Fruit fly (Drosophila melanogaster) whole organism, pupa: Measurements from ENCODE around the gene CG2865.

ENCODE experiments used
- CG15710 ChIP-seq: fragments of 200-800 bp; sonication (Bioruptor generic); optimal IDR thresholded peaks from 2 replicates; lab custom pipeline; 2018; ENCODE audit warnings: missing biosample characterization, mild to moderate bottlenecking, missing genetic modification characterization, moderate library complexity
- CG32121 ChIP-seq: fragments of 200-800 bp; sonication (Bioruptor generic); IDR thresholded peaks from 2 replicates; pipeline ENCODE4 v1.3.6; 2022; ENCODE audit warnings: missing biosample characterization, missing genetic modification characterization
- CG8159 ChIP-seq: fragments of 200-800 bp; sonication (Bioruptor generic); optimal IDR thresholded peaks from 3 replicates; lab custom pipeline; 2018; ENCODE audit warnings: missing biosample characterization, mild to moderate bottlenecking, missing genetic modification characterization, moderate library complexity
- D1 ChIP-seq: fragments of 200-800 bp; sonication (Bioruptor generic); optimal IDR thresholded peaks from 2 replicates; lab custom pipeline; 2018; ENCODE audit warnings: missing biosample characterization, mild to moderate bottlenecking, missing genetic modification characterization, moderate library complexity
- EcR ChIP-seq: fragments of 200-800 bp; sonication (Bioruptor generic); optimal IDR thresholded peaks from 3 replicates; lab custom pipeline; 2019; ENCODE audit warnings: missing biosample characterization, missing genetic modification characterization, mild to moderate bottlenecking, moderate library complexity, missing genetic modification reagents
- Ets98B ChIP-seq: fragments of 200-800 bp; sonication (Bioruptor generic); IDR thresholded peaks from 2 replicates; pipeline ENCODE4 v1.3.6; 2022; ENCODE audit warnings: missing biosample characterization, missing genetic modification characterization
- fd96Ca ChIP-seq: fragments of 200-800 bp; sonication (Bioruptor generic); IDR thresholded peaks from 3 replicates; pipeline ENCODE4 v1.3.6; 2022; ENCODE audit warnings: missing biosample characterization, missing genetic modification characterization
- rn ChIP-seq: fragments of 200-800 bp; sonication (Bioruptor generic); IDR thresholded peaks from 2 replicates; pipeline ENCODE4 v1.3.6; 2022; ENCODE audit warnings: missing biosample characterization, missing genetic modification characterization

DNA sequence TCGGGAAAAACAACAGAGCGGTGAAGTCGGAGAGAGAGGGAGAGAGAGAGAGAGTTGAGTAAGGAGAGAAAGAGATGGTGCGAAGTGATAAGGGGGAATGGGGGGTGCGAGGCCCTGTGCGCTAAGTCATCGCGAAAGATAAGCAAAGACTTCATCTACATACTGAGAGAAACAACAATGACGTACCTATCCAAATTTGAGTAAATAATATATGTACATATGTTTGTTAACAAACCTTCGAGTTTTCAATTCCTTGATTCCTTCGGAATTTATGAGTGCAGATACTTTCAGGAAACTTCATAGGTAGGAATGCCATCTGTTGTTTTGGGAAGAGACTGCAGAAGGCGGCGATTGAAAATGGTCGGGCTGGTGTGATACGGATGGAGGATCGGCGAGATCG, 43.2 kb upstream of the CG2865 start:
- TF ChIP-seq Ets98B (GFP tag; lab: Robert Waterston, UW) (peak; percentile 26), D1 (tag; lab: Kevin White, UChicago) (no peak), CG32121 (no peak), rn (GFP tag; lab: Robert Waterston, UW) (no peak), fd96Ca (GFP tag; lab: Robert Waterston, UW) (peak; percentile 58; the same call in 1 of the 3 replicates), CG15710 (tag; lab: Kevin White, UChicago) (peak; percentile 64), CG8159 (tag; lab: Kevin White, UChicago) (peak; percentile 72), EcR (peak; percentile 31)
